Worm (Caenorhabditis elegans) whole organism, late embryonic: ENCODE results near the gene usp-33.
A peak's percentile ranks its signal among the peaks of the same experiment; 100 is the strongest.

Experiments
- C38D4.7 ChIP-seq: fragments of 200-800 bp; sonication (Bioruptor generic); optimal IDR thresholded peaks from 2 replicates; lab custom pipeline; 2018; ENCODE audit warnings: mild to moderate bottlenecking, missing genetic modification characterization, moderate library complexity, missing compliant biosample characterization
- T23F11.4 ChIP-seq: fragments of 200-800 bp; sonication (Bioruptor generic); optimal IDR thresholded peaks from 2 replicates; lab custom pipeline; 2018; ENCODE audit warnings: mild to moderate bottlenecking, missing genetic modification characterization, missing compliant biosample characterization
- Y22D7AL.16 ChIP-seq: sonication (generic microtip); optimal IDR thresholded peaks from 2 replicates; lab custom pipeline; 2016; ENCODE audit warnings: missing genetic modification characterization, missing compliant biosample characterization
- ama-1 ChIP-seq: fragments of 150-350 bp; optimal IDR thresholded peaks from 2 replicates; lab custom pipeline; 2014
- ceh-18 ChIP-seq: sonication (generic microtip); optimal IDR thresholded peaks from 2 replicates; lab custom pipeline; 2016; ENCODE audit warnings: missing genetic modification characterization, missing compliant biosample characterization
- ceh-2 ChIP-seq: sonication (generic microtip); optimal IDR thresholded peaks from 2 replicates; lab custom pipeline; 2016; ENCODE audit warnings: missing genotype, missing genetic modification characterization, missing compliant biosample characterization
- ceh-22 ChIP-seq: sonication (generic microtip); optimal IDR thresholded peaks from 2 replicates; lab custom pipeline; 2017; ENCODE audit warnings: missing biosample characterization, missing genetic modification characterization
- ceh-30 ChIP-seq: fragments of 150-350 bp; optimal IDR thresholded peaks from 2 replicates; lab custom pipeline; 2014; ENCODE audit warnings: missing biosample characterization, missing genetic modification characterization
- ceh-31 ChIP-seq: sonication (generic microtip); optimal IDR thresholded peaks from 2 replicates; lab custom pipeline; 2016; ENCODE audit warnings: missing genetic modification characterization, missing compliant biosample characterization
- ceh-34 ChIP-seq: sonication (generic microtip); optimal IDR thresholded peaks from 2 replicates; lab custom pipeline; 2016; ENCODE audit warnings: mild to moderate bottlenecking, missing genetic modification characterization, missing compliant biosample characterization
- ceh-45 ChIP-seq: fragments of 200-800 bp; sonication (Bioruptor generic); IDR thresholded peaks from 2 replicates; pipeline ENCODE4 v1.3.6; 2022; ENCODE audit warnings: missing genetic modification reagents, missing genetic modification characterization, missing compliant biosample characterization
- ceh-48 ChIP-seq: sonication (generic microtip); optimal IDR thresholded peaks from 2 replicates; lab custom pipeline; 2016; ENCODE audit warnings: missing genetic modification characterization, inconsistent platforms, missing compliant biosample characterization
- ceh-9 ChIP-seq: sonication (generic microtip); optimal IDR thresholded peaks from 2 replicates; lab custom pipeline; 2016; ENCODE audit warnings: mild to moderate bottlenecking, missing genetic modification characterization, inconsistent platforms, missing compliant biosample characterization
- che-1 ChIP-seq: sonication (generic microtip); optimal IDR thresholded peaks from 2 replicates; lab custom pipeline; 2016; ENCODE audit warnings: mild to moderate bottlenecking, missing genetic modification characterization, missing compliant biosample characterization
- dve-1 ChIP-seq: sonication (generic microtip); optimal IDR thresholded peaks from 2 replicates; lab custom pipeline; 2017; ENCODE audit warnings: antibody characterized with exemption, mild to moderate bottlenecking, missing genetic modification characterization, missing compliant biosample characterization
- elt-2 ChIP-seq: sonication (generic microtip); optimal IDR thresholded peaks from 2 replicates; lab custom pipeline; 2016; ENCODE audit warnings: missing genetic modification reagents, missing genetic modification characterization, missing compliant biosample characterization
- fax-1 ChIP-seq: sonication (generic microtip); optimal IDR thresholded peaks from 2 replicates; lab custom pipeline; 2016; ENCODE audit warnings: missing genotype, missing genetic modification characterization, missing compliant biosample characterization
- hlh-15 ChIP-seq: sonication (generic microtip); optimal IDR thresholded peaks from 2 replicates; lab custom pipeline; 2016; ENCODE audit warnings: missing genetic modification characterization, missing compliant biosample characterization
- hlh-30 ChIP-seq: sonication (generic microtip); optimal IDR thresholded peaks from 2 replicates; lab custom pipeline; 2017; ENCODE audit warnings: antibody characterized with exemption, missing genetic modification characterization, missing compliant biosample characterization; ENCODE audit not compliant: insufficient read depth
- lim-6 ChIP-seq: sonication (generic microtip); optimal IDR thresholded peaks from 2 replicates; lab custom pipeline; 2016; ENCODE audit warnings: missing genetic modification characterization, missing compliant biosample characterization
- nhr-11 ChIP-seq: fragments of 150-350 bp; optimal IDR thresholded peaks from 2 replicates; lab custom pipeline; 2014; ENCODE audit warnings: missing biosample characterization, missing genetic modification characterization
- pat-9 ChIP-seq: fragments of 200-800 bp; sonication (Bioruptor generic); optimal IDR thresholded peaks from 2 replicates; lab custom pipeline; 2018; ENCODE audit warnings: mild to moderate bottlenecking, missing genetic modification characterization, moderate library complexity, missing compliant biosample characterization
- pax-1 ChIP-seq: fragments of 150-350 bp; optimal IDR thresholded peaks from 2 replicates; lab custom pipeline; 2014; ENCODE audit warnings: missing biosample characterization, missing genetic modification characterization
- pha-2 ChIP-seq: sonication (generic microtip); optimal IDR thresholded peaks from 2 replicates; lab custom pipeline; 2017; ENCODE audit warnings: mild to moderate bottlenecking, missing genetic modification characterization, missing compliant biosample characterization
- pqm-1 ChIP-seq: sonication (generic microtip); optimal IDR thresholded peaks from 2 replicates; lab custom pipeline; 2016; ENCODE audit warnings: missing genetic modification characterization, missing compliant biosample characterization
- rnt-1 ChIP-seq: sonication (generic microtip); optimal IDR thresholded peaks from 2 replicates; lab custom pipeline; 2016; ENCODE audit warnings: missing genetic modification characterization, missing compliant biosample characterization
- sdc-2 ChIP-seq: sonication (generic microtip); optimal IDR thresholded peaks from 2 replicates; lab custom pipeline; 2016; ENCODE audit warnings: missing genotype, missing genetic modification characterization, missing compliant biosample characterization
- tbx-7 ChIP-seq: sonication (generic microtip); optimal IDR thresholded peaks from 2 replicates; lab custom pipeline; 2016; ENCODE audit warnings: missing genotype, missing genetic modification characterization, missing compliant biosample characterization
- ttx-3 ChIP-seq: sonication (generic microtip); optimal IDR thresholded peaks from 2 replicates; lab custom pipeline; 2016; ENCODE audit warnings: missing genetic modification reagents, missing genetic modification characterization, missing compliant biosample characterization
- unc-3 ChIP-seq, 2 experiments: fragments of 200-800 bp in 1 of 2; sonication (Bioruptor generic) in 1 of 2; sonication (generic microtip) in 1 of 2; conservative IDR thresholded peaks in 1 of 2; optimal IDR thresholded peaks in 1 of 2; 2 replicates each; pipeline versions ENCODE4 v1.3.6 to Lab custom; 2016 to 2022; ENCODE audit warnings: missing compliant biosample characterization in 2 of 2, missing genetic modification characterization in 2 of 2, missing genetic modification reagents in 1 of 2
- unc-42 ChIP-seq: sonication (generic microtip); optimal IDR thresholded peaks from 2 replicates; lab custom pipeline; 2016; ENCODE audit warnings: missing genotype, missing genetic modification characterization, missing compliant biosample characterization
- unc-55 ChIP-seq: sonication (generic microtip); optimal IDR thresholded peaks from 2 replicates; lab custom pipeline; 2017; ENCODE audit warnings: missing biosample characterization, missing genetic modification reagents, missing genetic modification characterization
- zip-5 ChIP-seq: sonication (generic microtip); optimal IDR thresholded peaks from 2 replicates; lab custom pipeline; 2016; ENCODE audit warnings: missing genetic modification characterization, missing compliant biosample characterization
- ztf-16 ChIP-seq: sonication (generic microtip); optimal IDR thresholded peaks from 2 replicates; lab custom pipeline; 2017; ENCODE audit warnings: missing genetic modification characterization, missing compliant biosample characterization

The usp-33 gene

DNA sequence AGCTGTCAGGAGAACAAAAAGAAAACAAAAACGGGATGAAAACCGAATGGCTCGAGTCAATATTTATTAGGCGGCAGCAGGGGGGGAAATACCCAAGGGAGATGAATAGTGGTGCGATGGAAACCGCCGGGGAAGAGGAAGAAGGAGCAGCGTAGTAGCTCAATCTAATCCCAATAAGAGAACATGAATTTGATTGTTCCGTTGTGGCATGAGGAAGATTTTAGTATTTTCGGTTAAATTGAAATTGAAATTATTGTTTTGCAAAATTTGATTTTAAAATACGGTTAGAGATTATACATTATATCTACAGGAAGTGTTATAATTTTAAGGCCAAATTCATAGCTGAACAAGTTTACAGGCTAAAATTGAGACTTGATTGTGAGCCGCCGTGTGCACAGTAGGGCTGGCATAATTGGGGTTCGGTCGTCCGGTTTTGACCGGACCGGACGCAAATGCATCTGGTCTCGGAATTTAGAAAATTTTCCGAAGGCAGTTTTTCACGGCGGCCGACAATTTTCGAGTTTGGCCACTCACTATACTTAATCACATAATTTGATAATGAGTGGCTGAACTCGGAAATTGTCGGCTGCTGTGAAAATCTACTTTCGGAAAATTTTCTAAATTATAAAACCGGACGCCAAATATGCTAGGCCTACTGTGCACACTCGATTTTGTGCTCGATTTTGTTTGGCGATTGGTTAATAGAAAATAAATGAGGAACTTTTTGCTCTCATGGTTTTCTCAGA lies 39.0 kb upstream of the usp-33 start:
- TF ChIP-seq unc-42: peak; percentile 83
- no peak for TF ChIP-seq fax-1
- TF ChIP-seq, all 69 proteins: peak for 1

DNA sequence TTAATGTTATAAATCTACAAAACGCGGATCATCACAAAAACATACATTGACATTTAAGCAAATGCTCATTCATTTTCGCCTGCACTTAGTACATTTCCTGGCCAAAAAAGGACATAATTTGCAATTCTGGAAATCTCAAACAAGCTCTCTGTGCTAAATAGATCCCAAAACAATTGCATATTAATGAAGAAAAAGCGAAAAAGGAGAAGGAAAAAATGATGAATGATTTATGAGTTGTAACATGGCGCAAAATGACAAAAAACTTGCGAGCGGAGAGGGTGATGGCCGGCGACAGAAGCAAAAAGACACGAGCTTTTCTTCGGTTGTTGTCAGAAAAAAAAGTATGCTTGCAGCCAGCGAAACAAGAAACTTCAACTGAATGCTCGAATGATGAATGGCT lies 36.3 kb upstream of the usp-33 start:
- no peak for TF ChIP-seq tbx-7 (tag; lab: Kevin White, UChicago)
- TF ChIP-seq dve-1: no peak
- TF ChIP-seq ama-1 (lab: Kevin White, UChicago): no peak
- no peak for TF ChIP-seq unc-3 (GFP tag; conservative IDR thresholded peaks at IDR 0.05; lab: Robert Waterston, UW)
- no peak for TF ChIP-seq unc-3 (tag; optimal IDR thresholded peaks at IDR 0.05; lab: Kevin White, UChicago)
- no peak for TF ChIP-seq pqm-1 (tag; lab: Kevin White, UChicago)
- TF ChIP-seq ceh-18: no peak

DNA sequence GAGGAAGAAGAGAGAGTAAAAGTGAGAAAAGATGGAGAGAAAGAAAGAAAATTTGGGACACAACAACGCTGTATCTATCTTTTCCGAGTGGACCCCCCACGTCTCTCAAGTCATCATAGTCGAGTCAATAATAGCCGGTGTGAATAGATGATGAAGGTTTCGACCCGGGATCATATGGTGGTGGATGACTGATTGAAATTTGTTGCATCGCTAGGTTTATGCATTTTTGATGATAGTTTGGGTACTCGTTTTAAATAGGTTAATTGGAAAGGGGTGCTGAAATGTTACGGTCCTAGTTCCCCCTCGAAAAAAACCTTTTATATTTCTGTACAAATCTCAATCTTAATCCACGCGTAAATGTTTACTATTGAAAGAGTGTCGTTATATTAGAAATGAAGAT lies 35.6 kb upstream of the usp-33 start:
- no peak for TF ChIP-seq rnt-1
- no peak for TF ChIP-seq ceh-18
- no peak for TF ChIP-seq ceh-30 (tag; lab: Kevin White, UChicago)
- TF ChIP-seq ceh-22 (tag; lab: Kevin White, UChicago): no peak
- no peak for TF ChIP-seq C38D4.7 (GFP tag; lab: Kevin White, UChicago)
- TF ChIP-seq Y22D7AL.16 (tag; lab: Kevin White, UChicago): no peak
- TF ChIP-seq hlh-15 (tag; lab: Kevin White, UChicago): no peak

DNA sequence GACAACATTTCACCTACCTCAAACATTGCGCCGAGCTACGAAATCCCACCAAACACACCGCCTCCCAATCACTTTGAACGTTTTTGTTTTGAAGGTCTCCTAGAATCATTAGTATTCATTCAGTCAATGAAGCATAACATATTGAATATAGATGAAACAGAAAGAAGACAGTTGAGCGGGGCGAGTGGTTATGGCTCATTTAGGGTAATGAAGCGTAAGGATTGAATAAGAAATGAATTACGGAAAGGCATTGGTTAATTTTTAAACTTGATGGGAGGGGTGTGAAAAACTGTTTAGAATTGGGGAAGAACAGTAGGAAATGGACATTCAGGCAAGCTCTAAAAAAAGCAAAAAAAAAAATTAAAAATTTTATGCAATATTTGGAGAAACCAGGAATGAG lies 33.3 kb upstream of the usp-33 start, which contains the start of gene lron-3:
TSS of gene lron-3 (minus strand) at position 101 of the 400 bp plus-strand sequence.
- no peak for TF ChIP-seq elt-2 (tag; lab: Kevin White, UChicago)
- no peak for TF ChIP-seq pha-2 (tag; lab: Kevin White, UChicago)
- no peak for TF ChIP-seq lim-6
- no peak for TF ChIP-seq che-1 (tag; lab: Kevin White, UChicago)
- TF ChIP-seq ceh-48: no peak
- TF ChIP-seq T23F11.4 (GFP tag; lab: Kevin White, UChicago): no peak
- TF ChIP-seq pat-9 (tag; lab: Kevin White, UChicago): no peak
- TF ChIP-seq zip-5 (tag; lab: Kevin White, UChicago): no peak
- TF ChIP-seq sdc-2 (tag; lab: Kevin White, UChicago): no peak

DNA sequence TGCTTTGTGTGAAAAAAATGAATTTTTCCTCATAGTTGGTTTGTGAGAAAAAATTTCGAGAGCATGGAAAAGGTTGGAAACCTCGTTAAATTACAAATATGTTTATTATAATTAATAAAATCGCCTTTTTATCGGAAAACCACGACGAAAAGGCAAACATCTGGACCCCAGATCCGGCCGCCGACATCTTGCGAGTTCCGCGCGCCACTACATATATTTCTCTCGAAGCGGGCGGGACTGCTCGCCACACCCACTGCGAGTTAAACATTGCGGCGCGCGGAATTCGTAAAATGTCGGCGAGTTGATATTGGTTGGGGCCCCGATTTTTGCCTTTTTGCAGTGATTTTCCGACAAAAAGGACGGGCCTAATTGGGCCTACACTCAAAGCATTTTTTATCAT lies 31.7 kb upstream of the usp-33 start:
- no peak for TF ChIP-seq ceh-34 (tag; lab: Kevin White, UChicago)
- TF ChIP-seq unc-55 (GFP tag; lab: Kevin White, UChicago): no peak
- TF ChIP-seq che-1 (tag; lab: Kevin White, UChicago): no peak
- TF ChIP-seq elt-2 (tag; lab: Kevin White, UChicago): no peak
- TF ChIP-seq pax-1 (tag; lab: Kevin White, UChicago): no peak
- TF ChIP-seq ceh-2 (tag; lab: Kevin White, UChicago): no peak
- no peak for TF ChIP-seq hlh-30
- no peak for TF ChIP-seq dve-1
- TF ChIP-seq ceh-18: no peak
- TF ChIP-seq nhr-11: no peak
- TF ChIP-seq ceh-31 (tag; lab: Kevin White, UChicago): no peak
- no peak for TF ChIP-seq ttx-3
- no peak for TF ChIP-seq ztf-16 (tag; lab: Kevin White, UChicago)
- TF ChIP-seq ceh-9 (tag; lab: Kevin White, UChicago): no peak
- no peak for TF ChIP-seq unc-3 (GFP tag; conservative IDR thresholded peaks at IDR 0.05; lab: Robert Waterston, UW)
- TF ChIP-seq unc-3 (tag; optimal IDR thresholded peaks at IDR 0.05; lab: Kevin White, UChicago): no peak
- TF ChIP-seq ceh-45 (GFP tag; lab: Robert Waterston, UW): no peak
